Fruit fly (Drosophila melanogaster) whole organism, embryonic: ENCODE results near the gene GC.

Experiments used
- ATbp ChIP-seq: fragments of 200-800 bp; sonication (Bioruptor generic); optimal IDR thresholded peaks from 2 replicates; lab custom pipeline; 2017; ENCODE audit warnings: missing biosample characterization, mild to moderate bottlenecking, missing genetic modification characterization, missing genetic modification reagents
- Atf-2 ChIP-seq: fragments of 200-800 bp; sonication (Bioruptor generic); optimal IDR thresholded peaks from 2 replicates; lab custom pipeline; 2016; ENCODE audit warnings: missing biosample characterization, missing genetic modification characterization
- Bteb2 ChIP-seq: fragments of 200-800 bp; sonication (Bioruptor generic); optimal IDR thresholded peaks from 2 replicates; lab custom pipeline; 2016; ENCODE audit warnings: missing biosample characterization, missing genetic modification characterization
- CG10321 ChIP-seq: fragments of 200-800 bp; sonication (Bioruptor generic); IDR thresholded peaks from 2 replicates; pipeline ENCODE4 v1.3.6; 2022; ENCODE audit warnings: missing biosample characterization, missing genetic modification characterization
- CG10654 ChIP-seq: fragments of 200-800 bp; sonication (Bioruptor generic); optimal IDR thresholded peaks from 2 replicates; lab custom pipeline; 2016; ENCODE audit warnings: missing biosample characterization, missing genetic modification characterization
- CG12659 ChIP-seq: fragments of 200-800 bp; sonication (Bioruptor generic); optimal IDR thresholded peaks from 3 replicates; lab custom pipeline; 2017; ENCODE audit warnings: mild to moderate bottlenecking, missing biosample characterization, missing genetic modification reagents, missing genetic modification characterization
- CG14014 ChIP-seq: fragments of 200-800 bp; sonication (Bioruptor generic); IDR thresholded peaks from 2 replicates; pipeline ENCODE4 v1.3.6; 2022; ENCODE audit warnings: missing biosample characterization, missing genetic modification characterization
- CG14667 ChIP-seq: fragments of 200-800 bp; sonication (Bioruptor generic); IDR thresholded peaks from 2 replicates; pipeline ENCODE4 v1.3.6; 2022; ENCODE audit warnings: missing biosample characterization, missing genetic modification characterization
- CG15073 ChIP-seq: fragments of 200-800 bp; sonication (Bioruptor generic); optimal IDR thresholded peaks from 2 replicates; lab custom pipeline; 2016; ENCODE audit warnings: missing biosample characterization, missing genetic modification characterization
- CG16813 ChIP-seq: fragments of 200-800 bp; sonication (Bioruptor generic); IDR thresholded peaks from 3 replicates; pipeline ENCODE4 v1.3.6; 2022; ENCODE audit warnings: missing biosample characterization, missing genetic modification characterization; ENCODE audit not compliant: partially characterized antibody
- CG17361 ChIP-seq: fragments of 200-800 bp; sonication (Bioruptor generic); IDR thresholded peaks from 3 replicates; pipeline ENCODE4 v1.3.6; 2022; ENCODE audit warnings: missing biosample characterization, missing genetic modification characterization
- CG18262 ChIP-seq: fragments of 200-800 bp; optimal IDR thresholded peaks from 3 replicates; lab custom pipeline; 2019; ENCODE audit warnings: missing biosample characterization, mild to moderate bottlenecking, missing genetic modification characterization, moderate library complexity
- CG30431 ChIP-seq: fragments of 200-800 bp; sonication (Bioruptor generic); optimal IDR thresholded peaks from 2 replicates; lab custom pipeline; 2017; ENCODE audit warnings: missing biosample characterization, missing genetic modification characterization
- CG3163 ChIP-seq: fragments of 200-800 bp; sonication (Bioruptor generic); optimal IDR thresholded peaks from 3 replicates; lab custom pipeline; 2016; ENCODE audit warnings: missing biosample characterization, missing genetic modification characterization
- CG4404 ChIP-seq: fragments of 200-800 bp; sonication (Bioruptor generic); IDR thresholded peaks from 2 replicates; pipeline ENCODE4 v1.3.6; 2022; ENCODE audit warnings: missing biosample characterization, missing genetic modification characterization
- CG4820 ChIP-seq: fragments of 200-800 bp; sonication (Bioruptor generic); optimal IDR thresholded peaks from 3 replicates; lab custom pipeline; 2016; ENCODE audit warnings: missing biosample characterization, missing genetic modification characterization
- CG5953 ChIP-seq: fragments of 200-800 bp; sonication (Bioruptor generic); IDR thresholded peaks from 2 replicates; pipeline ENCODE4 v1.3.6; 2022; ENCODE audit warnings: missing biosample characterization, missing genetic modification characterization
- CG6765 ChIP-seq: fragments of 200-800 bp; sonication (Bioruptor generic); optimal IDR thresholded peaks from 3 replicates; lab custom pipeline; 2017; ENCODE audit warnings: missing biosample characterization, mild to moderate bottlenecking, missing genetic modification characterization
- CG7745 ChIP-seq: fragments of 200-800 bp; sonication (Bioruptor generic); optimal IDR thresholded peaks from 2 replicates; lab custom pipeline; 2018; ENCODE audit warnings: missing biosample characterization, mild to moderate bottlenecking, missing genetic modification characterization, moderate library complexity
- CG8089 ChIP-seq: fragments of 200-800 bp; sonication (Bioruptor generic); optimal IDR thresholded peaks from 3 replicates; lab custom pipeline; 2016; ENCODE audit warnings: missing biosample characterization, missing genetic modification characterization
- CG8944 ChIP-seq: fragments of 200-800 bp; sonication (Bioruptor generic); optimal IDR thresholded peaks from 3 replicates; lab custom pipeline; 2016; ENCODE audit warnings: missing biosample characterization, missing genetic modification characterization
- CG9727 ChIP-seq: fragments of 200-800 bp; sonication (Bioruptor generic); optimal IDR thresholded peaks from 3 replicates; lab custom pipeline; 2017; ENCODE audit warnings: missing biosample characterization, mild to moderate bottlenecking, missing genetic modification characterization
- CG9817 ChIP-seq: fragments of 200-800 bp; sonication (Bioruptor generic); optimal IDR thresholded peaks from 2 replicates; lab custom pipeline; 2018; ENCODE audit warnings: missing biosample characterization, mild to moderate bottlenecking, missing genetic modification characterization, moderate library complexity
- CTCF ChIP-seq: fragments of 200-800 bp; sonication (Bioruptor generic); optimal IDR thresholded peaks from 2 replicates; lab custom pipeline; 2017; ENCODE audit warnings: missing biosample characterization, mild to moderate bottlenecking, missing genetic modification characterization, moderate library complexity
- Dfd ChIP-seq, 2 experiments: fragments of >200 bp; optimal IDR thresholded peaks; 2 replicates each; lab custom pipeline; 2017; ENCODE audit warnings: missing biosample characterization in 2 of 2, missing genetic modification characterization in 2 of 2
- E2f2 ChIP-seq: fragments of 200-800 bp; sonication (Bioruptor generic); IDR thresholded peaks from 2 replicates; pipeline ENCODE4 v1.3.6; 2022; ENCODE audit warnings: missing biosample characterization, missing genetic modification characterization
- ERR ChIP-seq: fragments of 200-800 bp; sonication (Bioruptor generic); optimal IDR thresholded peaks from 2 replicates; lab custom pipeline; 2016; ENCODE audit warnings: missing biosample characterization, missing genetic modification characterization
- HmgZ ChIP-seq: fragments of 200-800 bp; sonication (Bioruptor generic); optimal IDR thresholded peaks from 2 replicates; lab custom pipeline; 2018; ENCODE audit warnings: missing biosample characterization, mild to moderate bottlenecking, missing genetic modification characterization
- Lhr ChIP-seq: fragments of 200-800 bp; sonication (Bioruptor generic); optimal IDR thresholded peaks from 3 replicates; lab custom pipeline; 2017; ENCODE audit warnings: mild to moderate bottlenecking, missing biosample characterization, missing genetic modification reagents, missing genetic modification characterization
- Nf-YB ChIP-seq: fragments of 200-800 bp; sonication (Bioruptor generic); optimal IDR thresholded peaks from 3 replicates; lab custom pipeline; 2019; ENCODE audit warnings: missing biosample characterization, mild to moderate bottlenecking, missing genetic modification characterization, moderate library complexity
- Poxn ChIP-seq: fragments of 200-800 bp; sonication (Bioruptor generic); IDR thresholded peaks from 2 replicates; pipeline ENCODE4 v1.3.6; 2022; ENCODE audit warnings: missing biosample characterization, missing genetic modification characterization
- Sry-β ChIP-seq: fragments of 200-800 bp; sonication (Bioruptor generic); optimal IDR thresholded peaks from 2 replicates; lab custom pipeline; 2018; ENCODE audit warnings: missing biosample characterization, mild to moderate bottlenecking, missing genetic modification characterization, moderate library complexity
- ab ChIP-seq: fragments of 200-800 bp; sonication (Bioruptor generic); optimal IDR thresholded peaks from 2 replicates; lab custom pipeline; 2016; ENCODE audit warnings: missing biosample characterization, missing genetic modification characterization
- al ChIP-seq: fragments of 200-800 bp; sonication (Bioruptor generic); IDR thresholded peaks from 2 replicates; pipeline ENCODE4 v1.3.6; 2022; ENCODE audit warnings: missing biosample characterization, missing genetic modification characterization
- amos ChIP-seq: fragments of 200-800 bp; sonication (Bioruptor generic); IDR thresholded peaks from 2 replicates; pipeline ENCODE4 v1.3.6; 2022; ENCODE audit warnings: missing biosample characterization, missing genetic modification characterization; ENCODE audit not compliant: partially characterized antibody
- az2 ChIP-seq: fragments of 200-800 bp; sonication (Bioruptor generic); optimal IDR thresholded peaks from 3 replicates; lab custom pipeline; 2016; ENCODE audit warnings: missing biosample characterization, missing genetic modification characterization
- dm ChIP-seq: fragments of 200-800 bp; sonication (Bioruptor generic); optimal IDR thresholded peaks from 3 replicates; lab custom pipeline; 2016; ENCODE audit warnings: missing biosample characterization, missing genetic modification characterization
- fd64A ChIP-seq: fragments of 200-800 bp; sonication (Bioruptor generic); optimal IDR thresholded peaks from 3 replicates; lab custom pipeline; 2018; ENCODE audit warnings: missing biosample characterization, mild to moderate bottlenecking, missing genetic modification characterization
- fu2 ChIP-seq: fragments of 200-800 bp; sonication (Bioruptor generic); optimal IDR thresholded peaks from 2 replicates; lab custom pipeline; 2016; ENCODE audit warnings: missing biosample characterization, missing genetic modification characterization
- h ChIP-seq: fragments of >200 bp; optimal IDR thresholded peaks from 2 replicates; lab custom pipeline; 2017
- maf-S ChIP-seq: fragments of 200-800 bp; sonication (Bioruptor generic); optimal IDR thresholded peaks from 2 replicates; lab custom pipeline; 2016; ENCODE audit warnings: missing biosample characterization, missing genetic modification characterization
- nau ChIP-seq: fragments of 200-800 bp; sonication (Bioruptor generic); optimal IDR thresholded peaks from 3 replicates; lab custom pipeline; 2017; ENCODE audit warnings: missing biosample characterization, mild to moderate bottlenecking, missing genetic modification characterization, missing genetic modification reagents
- oc ChIP-seq: fragments of 200-800 bp; sonication (Bioruptor generic); optimal IDR thresholded peaks from 2 replicates; lab custom pipeline; 2018; ENCODE audit warnings: missing biosample characterization, mild to moderate bottlenecking, missing genetic modification characterization, moderate library complexity
- sc ChIP-seq, 3 experiments: fragments of >200 bp in 2 of 3; fragments of 200-800 bp in 1 of 3; sonication (Bioruptor generic) in 1 of 3; optimal IDR thresholded peaks; 2 replicates in 2 of 3; 3 replicates in 1 of 3; lab custom pipeline; 2017; ENCODE audit warnings: mild to moderate bottlenecking in 1 of 3, missing biosample characterization in 1 of 3, missing genetic modification characterization in 1 of 3, missing genetic modification reagents in 1 of 3
- sens-2 ChIP-seq: fragments of 200-800 bp; sonication (Bioruptor generic); IDR thresholded peaks from 2 replicates; pipeline ENCODE4 v1.3.6; 2022; ENCODE audit warnings: missing biosample characterization, missing genetic modification characterization
- slp2 ChIP-seq: fragments of 200-800 bp; sonication (Bioruptor generic); optimal IDR thresholded peaks from 2 replicates; lab custom pipeline; 2016; ENCODE audit warnings: missing biosample characterization, missing genetic modification characterization
- tgo ChIP-seq: fragments of 200-800 bp; sonication (Bioruptor generic); IDR thresholded peaks from 3 replicates; pipeline ENCODE4 v1.3.6; 2022; ENCODE audit warnings: missing biosample characterization, missing genetic modification characterization
- tup ChIP-seq: fragments of 200-800 bp; sonication (Bioruptor generic); optimal IDR thresholded peaks from 2 replicates; lab custom pipeline; 2016; ENCODE audit warnings: missing biosample characterization, mild to moderate bottlenecking, missing genetic modification characterization, moderate library complexity
- usp ChIP-seq: fragments of >200 bp; optimal IDR thresholded peaks from 2 replicates; lab custom pipeline; 2017; ENCODE audit warnings: missing biosample characterization, missing genetic modification characterization
- zen ChIP-seq: fragments of 200-800 bp; sonication (Bioruptor generic); optimal IDR thresholded peaks from 3 replicates; lab custom pipeline; 2018; ENCODE audit warnings: missing biosample characterization, mild to moderate bottlenecking, missing genetic modification characterization, moderate library complexity
- zen2 ChIP-seq: fragments of 200-800 bp; sonication (Bioruptor generic); IDR thresholded peaks from 3 replicates; pipeline ENCODE4 v1.3.6; 2022; ENCODE audit warnings: missing biosample characterization, missing genetic modification characterization; ENCODE audit not compliant: partially characterized antibody

Gene GC

DNA sequence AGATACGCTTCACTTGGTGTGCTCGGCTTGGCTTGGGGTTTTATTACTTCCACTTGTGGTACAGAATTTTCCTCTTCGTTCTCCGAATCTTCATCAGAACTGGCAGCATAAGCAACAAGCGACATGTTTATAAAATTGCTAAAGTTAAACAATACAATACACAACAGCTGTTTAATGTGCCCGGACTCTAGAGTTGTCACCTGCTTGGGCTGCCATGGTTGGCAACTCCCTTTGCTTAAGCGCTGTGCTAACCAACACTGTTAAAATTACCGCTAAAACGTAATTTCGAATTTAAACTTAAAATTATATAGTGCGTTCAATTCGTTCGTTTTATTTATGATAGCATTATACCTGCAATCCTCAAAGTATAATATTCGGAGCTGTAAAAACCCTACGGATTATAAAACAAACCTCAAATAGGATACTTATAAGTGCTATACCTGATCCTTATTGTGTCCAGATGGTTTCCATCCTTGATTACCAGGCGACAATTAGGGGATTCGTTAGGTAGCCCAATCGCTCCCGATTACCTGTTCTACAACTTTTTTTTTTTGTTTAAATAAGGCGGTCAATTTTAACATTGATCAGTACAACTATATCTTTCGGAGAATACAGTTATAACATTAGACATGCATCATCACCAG, 18.3 kb upstream of the GC start, which contains the start of the genes CG17249 and Bro (continued):
- TF ChIP-seq ERR (GFP tag; lab: Kevin White, UChicago): peak; percentile 59
- TF ChIP-seq maf-S (GFP tag; lab: Kevin White, UChicago): peak; percentile 32
- TF ChIP-seq h (lab: Kevin White, UChicago): no peak
- TF ChIP-seq ab (GFP tag; lab: Kevin White, UChicago): no peak
- TF ChIP-seq Sry-β (GFP tag; lab: Kevin White, UChicago): no peak
- TF ChIP-seq amos (GFP tag; lab: Robert Waterston, UW): peak; percentile 41; the same call in 1 of the 2 replicates
- no peak for TF ChIP-seq CG14014
- TF ChIP-seq CG4404 (GFP tag; lab: Robert Waterston, UW): no peak
- no peak for TF ChIP-seq tgo (GFP tag; lab: Robert Waterston, UW)
- no peak for TF ChIP-seq Nf-YB
- TF ChIP-seq CG18262 (tag; lab: Kevin White, UChicago): no peak
- peak; percentile 24 for TF ChIP-seq Bteb2
- peak; percentile 28; the same call in 1 of the 2 replicates for TF ChIP-seq CG10321 (GFP tag; lab: Robert Waterston, UW)
- peak; percentile 80 for TF ChIP-seq HmgZ
- TF ChIP-seq CG30431 (GFP tag; lab: Kevin White, UChicago): no peak
- no peak for TF ChIP-seq CG16813 (GFP tag; lab: Robert Waterston, UW)
- peak; percentile 40 for TF ChIP-seq CG12659
- no peak for TF ChIP-seq CG17361
- TF ChIP-seq Lhr (GFP tag; lab: Kevin White, UChicago): no peak
- TF ChIP-seq CG8089 (GFP tag; lab: Kevin White, UChicago): peak; percentile 28
- no peak for TF ChIP-seq CG4820 (GFP tag; lab: Kevin White, UChicago)
- TF ChIP-seq zen (tag; lab: Kevin White, UChicago): no peak
- no peak for TF ChIP-seq CTCF (GFP tag; lab: Kevin White, UChicago)
- no peak for TF ChIP-seq oc (tag; lab: Kevin White, UChicago)
- TF ChIP-seq CG6765: no peak
- peak; percentile 97 for TF ChIP-seq E2f2 (GFP tag; lab: Robert Waterston, UW)
- no peak for TF ChIP-seq Dfd (GFP tag; optimal IDR thresholded peaks at IDR 0.05; lab: Kevin White, UChicago)
- no peak for TF ChIP-seq Atf-2
- TF ChIP-seq tup: peak; percentile 14
- TF ChIP-seq Poxn: no peak
- TF ChIP-seq az2 (GFP tag; lab: Kevin White, UChicago): peak; percentile 26
- TF ChIP-seq zen2: no peak
- TF ChIP-seq al (GFP tag; lab: Robert Waterston, UW): no peak
- TF ChIP-seq CG15073 (GFP tag; lab: Kevin White, UChicago): no peak
- TF ChIP-seq ATbp: no peak
- TF ChIP-seq fu2 (GFP tag; lab: Kevin White, UChicago): peak; percentile 23
- peak; percentile 16 for TF ChIP-seq CG9817
- TF ChIP-seq CG10654: no peak
- TF ChIP-seq sc (optimal IDR thresholded peaks at IDR 0.05; lab: Kevin White, UChicago): no peak
- no peak for TF ChIP-seq sc (GFP tag; optimal IDR thresholded peaks at IDR 0.05; lab: Kevin White, UChicago)
- TF ChIP-seq dm (GFP tag; lab: Kevin White, UChicago): peak; percentile 39
- TF ChIP-seq nau (GFP tag; lab: Kevin White, UChicago): no peak
- TF ChIP-seq CG14667 (GFP tag; lab: Robert Waterston, UW): no peak
- TF ChIP-seq sens-2: no peak
- TF ChIP-seq slp2 (GFP tag; lab: Kevin White, UChicago): no peak
- no peak for TF ChIP-seq fd64A (GFP tag; lab: Kevin White, UChicago)
- TF ChIP-seq CG7745 (tag; lab: Kevin White, UChicago): no peak
- peak; percentile 9 for TF ChIP-seq CG8944
- no peak for TF ChIP-seq CG5953 (GFP tag; lab: Robert Waterston, UW)
- TF ChIP-seq CG3163 (GFP tag; lab: Kevin White, UChicago): peak; percentile 52
- TF ChIP-seq CG9727 (GFP tag; lab: Kevin White, UChicago): no peak
- no peak for TF ChIP-seq usp (GFP tag; lab: Kevin White, UChicago)
